Fruit fly (Drosophila melanogaster) whole organism, adult: ENCODE data around the gene CG15725.

Experiments
- CG11617 ChIP-seq: fragments of 200-800 bp; sonication (Bioruptor generic); optimal IDR thresholded peaks from 2 replicates; lab custom pipeline; 2017; ENCODE audit warnings: mild to moderate bottlenecking, missing biosample characterization, missing genetic modification reagents, missing genetic modification characterization
- CG12768 ChIP-seq: fragments of 200-800 bp; sonication (Bioruptor generic); optimal IDR thresholded peaks from 2 replicates; lab custom pipeline; 2017; ENCODE audit warnings: missing biosample characterization, missing genetic modification characterization, mild to moderate bottlenecking, moderate library complexity, missing genetic modification reagents
- CG14711 ChIP-seq: fragments of 200-800 bp; sonication (Bioruptor generic); optimal IDR thresholded peaks from 2 replicates; lab custom pipeline; 2018; ENCODE audit warnings: missing biosample characterization, mild to moderate bottlenecking, missing genetic modification characterization, moderate library complexity
- CG1620 ChIP-seq: fragments of 200-800 bp; sonication (Bioruptor generic); optimal IDR thresholded peaks from 2 replicates; lab custom pipeline; 2016; ENCODE audit warnings: missing biosample characterization, missing genetic modification characterization
- CG33017 ChIP-seq: fragments of 200-800 bp; sonication (Bioruptor generic); optimal IDR thresholded peaks from 2 replicates; lab custom pipeline; 2018; ENCODE audit warnings: missing biosample characterization, mild to moderate bottlenecking, missing genetic modification characterization, moderate library complexity
- CG5204 ChIP-seq: fragments of 200-800 bp; sonication (Bioruptor generic); optimal IDR thresholded peaks from 2 replicates; lab custom pipeline; 2016; ENCODE audit warnings: missing biosample characterization, missing genetic modification characterization
- CG7045 ChIP-seq: fragments of 200-800 bp; sonication (Bioruptor generic); optimal IDR thresholded peaks from 2 replicates; lab custom pipeline; 2017; ENCODE audit warnings: missing biosample characterization, mild to moderate bottlenecking, missing genetic modification characterization
- CG7101 ChIP-seq: fragments of 200-800 bp; sonication (Bioruptor generic); optimal IDR thresholded peaks from 2 replicates; lab custom pipeline; 2018; ENCODE audit warnings: missing biosample characterization, mild to moderate bottlenecking, missing genetic modification characterization, moderate library complexity
- Clk ChIP-seq: fragments of 200-800 bp; sonication (Bioruptor generic); optimal IDR thresholded peaks from 2 replicates; lab custom pipeline; 2017; ENCODE audit warnings: missing biosample characterization, missing genetic modification characterization
- Crg-1 ChIP-seq: fragments of 200-800 bp; sonication (Bioruptor generic); optimal IDR thresholded peaks from 2 replicates; lab custom pipeline; 2016; ENCODE audit warnings: missing biosample characterization, missing genetic modification characterization
- Hr96 ChIP-seq: fragments of 200-800 bp; sonication (Bioruptor generic); optimal IDR thresholded peaks from 2 replicates; lab custom pipeline; 2016; ENCODE audit warnings: missing biosample characterization, missing genetic modification characterization
- Mnt ChIP-seq: fragments of 200-800 bp; sonication (Bioruptor generic); optimal IDR thresholded peaks from 2 replicates; lab custom pipeline; 2016; ENCODE audit warnings: missing biosample characterization, mild to moderate bottlenecking, missing genetic modification characterization
- bab1 ChIP-seq: fragments of 200-800 bp; sonication (Bioruptor generic); optimal IDR thresholded peaks from 3 replicates; lab custom pipeline; 2019; ENCODE audit warnings: missing biosample characterization, mild to moderate bottlenecking, missing genetic modification characterization, moderate library complexity
- cic ChIP-seq: fragments of 200-800 bp; sonication (Bioruptor generic); optimal IDR thresholded peaks from 2 replicates; lab custom pipeline; 2017; ENCODE audit warnings: missing biosample characterization, mild to moderate bottlenecking, missing genetic modification characterization, moderate library complexity
- cnc ChIP-seq, 2 experiments: fragments of >200 bp; optimal IDR thresholded peaks; 2 replicates each; lab custom pipeline; 2017
- kay ChIP-seq: fragments of 200-800 bp; sonication (Bioruptor generic); peaks from one replicate; lab custom pipeline; 2016; ENCODE audit warnings: missing biosample characterization, missing genetic modification characterization, borderline replicate concordance
- ovo ChIP-seq: fragments of 200-800 bp; sonication (Bioruptor generic); optimal IDR thresholded peaks from 2 replicates; lab custom pipeline; 2016; ENCODE audit warnings: missing biosample characterization, missing genetic modification characterization
- pad ChIP-seq: fragments of 200-800 bp; sonication (Bioruptor generic); optimal IDR thresholded peaks from 3 replicates; lab custom pipeline; 2017; ENCODE audit warnings: missing biosample characterization, missing genetic modification characterization, mild to moderate bottlenecking, moderate library complexity, missing genetic modification reagents
- tj ChIP-seq: fragments of 200-800 bp; sonication (Bioruptor generic); optimal IDR thresholded peaks from 3 replicates; lab custom pipeline; 2017; ENCODE audit warnings: missing biosample characterization, mild to moderate bottlenecking, missing genetic modification characterization, moderate library complexity
- toe ChIP-seq: fragments of 200-800 bp; sonication (Bioruptor generic); optimal IDR thresholded peaks from 2 replicates; lab custom pipeline; 2016; ENCODE audit warnings: missing biosample characterization, missing genetic modification characterization

Gene CG15725

dm6 chrX:12682403-12682958 lies 23.2 kb upstream of the CG15725 start:
- no peak for TF ChIP-seq CG12768 (GFP tag; lab: Kevin White, UChicago)
- no peak for TF ChIP-seq CG33017
- no peak for TF ChIP-seq cnc (optimal IDR thresholded peaks at IDR 0.05; lab: Kevin White, UChicago)
- no peak for TF ChIP-seq toe (GFP tag; lab: Kevin White, UChicago)
- no peak for TF ChIP-seq CG7101 (tag; lab: Kevin White, UChicago)
- no peak for TF ChIP-seq CG7045 (GFP tag; lab: Kevin White, UChicago)
- no peak for TF ChIP-seq CG11617 (GFP tag; lab: Kevin White, UChicago)
- no peak for TF ChIP-seq Hr96 (GFP tag; lab: Kevin White, UChicago)
- TF ChIP-seq CG5204, result no peak
- TF ChIP-seq Mnt (GFP tag; lab: Kevin White, UChicago), result no peak

- TF ChIP-seq CG33017 (no peak), ovo (GFP tag; lab: Kevin White, UChicago) (no peak), pad (GFP tag; lab: Kevin White, UChicago) (no peak), Mnt (GFP tag; lab: Kevin White, UChicago) (no peak), CG14711 (tag; lab: Kevin White, UChicago) (peak; percentile 4)
Observed at dm6 chrX:12699095-12699750, 6.4 kb upstream of the CG15725 start.

dm6 chrX:12708306-12708705 lies 2.7 kb downstream of the CG15725 start:
- no peak for TF ChIP-seq CG12768 (GFP tag; lab: Kevin White, UChicago)
- no peak for TF ChIP-seq ovo (GFP tag; lab: Kevin White, UChicago)
- TF ChIP-seq Clk (GFP tag; lab: Kevin White, UChicago), result no peak
- no peak for TF ChIP-seq CG11617 (GFP tag; lab: Kevin White, UChicago)
- no peak for TF ChIP-seq CG33017
- no peak for TF ChIP-seq CG7045 (GFP tag; lab: Kevin White, UChicago)
- no peak for TF ChIP-seq cnc (optimal IDR thresholded peaks at IDR 0.05; lab: Kevin White, UChicago)
- no peak for TF ChIP-seq tj (GFP tag; lab: Kevin White, UChicago)
- TF ChIP-seq CG14711 (tag; lab: Kevin White, UChicago), result no peak
- no peak for TF ChIP-seq CG7101 (tag; lab: Kevin White, UChicago)
- TF ChIP-seq Hr96 (GFP tag; lab: Kevin White, UChicago), result no peak
- TF ChIP-seq pad (GFP tag; lab: Kevin White, UChicago), result no peak
- no peak for TF ChIP-seq toe (GFP tag; lab: Kevin White, UChicago)
- TF ChIP-seq Mnt (GFP tag; lab: Kevin White, UChicago), result no peak
- no peak for TF ChIP-seq CG5204
- TF ChIP-seq cic, result no peak

- TF ChIP-seq pad (GFP tag; lab: Kevin White, UChicago), result peak; percentile 14
- no peak for TF ChIP-seq Mnt (GFP tag; lab: Kevin White, UChicago)
- peak; percentile 46 for TF ChIP-seq ovo (GFP tag; lab: Kevin White, UChicago)
Observed at dm6 chrX:12718625-12719024, 13.0 kb downstream of the CG15725 start.

dm6 chrX:12719152-12719779 lies 13.6 kb downstream of the CG15725 start:
- TF ChIP-seq Crg-1 (no peak), CG14711 (tag; lab: Kevin White, UChicago) (peak; percentile 70), CG11617 (GFP tag; lab: Kevin White, UChicago) (peak; percentile 68), cic (no peak), tj (GFP tag; lab: Kevin White, UChicago) (peak; percentile 66), CG5204 (peak; percentile 59), bab1 (GFP tag; lab: Kevin White, UChicago) (peak; percentile 21), Hr96 (GFP tag; lab: Kevin White, UChicago) (no peak), CG12768 (GFP tag; lab: Kevin White, UChicago) (peak; percentile 30), CG7101 (tag; lab: Kevin White, UChicago) (peak; percentile 74), Clk (GFP tag; lab: Kevin White, UChicago) (peak; percentile 53), CG1620 (GFP tag; lab: Kevin White, UChicago) (peak; percentile 41), toe (GFP tag; lab: Kevin White, UChicago) (no peak), Mnt (GFP tag; lab: Kevin White, UChicago) (peak; percentile 1), CG7045 (GFP tag; lab: Kevin White, UChicago) (peak; percentile 58), pad (GFP tag; lab: Kevin White, UChicago) (no peak), ovo (GFP tag; lab: Kevin White, UChicago) (no peak), kay (GFP tag; lab: Kevin White, UChicago) (no peak), CG33017 (peak; percentile 48), cnc (optimal IDR thresholded peaks at IDR 0.05; lab: Kevin White, UChicago) (no peak)

- TF ChIP-seq cnc (optimal IDR thresholded peaks at IDR 0.05; lab: Kevin White, UChicago), result no peak
- peak; percentile 91 for TF ChIP-seq kay (GFP tag; lab: Kevin White, UChicago)
Observed at dm6 chrX:12719940-12720355, 14.3 kb downstream of the CG15725 start.
